Worm (Caenorhabditis elegans) whole organism, young adult: ENCODE data around the gene K09C4.10.

ENCODE experiments used
- Y53F4B.3 ChIP-seq: fragments of 200-800 bp; sonication (Bioruptor generic); IDR thresholded peaks from 2 replicates; pipeline ENCODE4 v1.3.6; 2022; ENCODE audit warnings: missing genetic modification reagents, missing genetic modification characterization, missing compliant biosample characterization
- Y53G8AR.9 ChIP-seq: fragments of 200-800 bp; sonication (Bioruptor generic); conservative IDR thresholded peaks from 2 replicates; pipeline ENCODE4 v1.3.6; 2022; ENCODE audit warnings: missing genetic modification reagents, missing genetic modification characterization, missing compliant biosample characterization
- Y95B8A.8 ChIP-seq: fragments of 200-800 bp; sonication (Bioruptor generic); IDR thresholded peaks from 2 replicates; pipeline ENCODE4 v1.3.6; 2022; ENCODE audit warnings: missing genetic modification reagents, missing genetic modification characterization, missing compliant biosample characterization
- ceh-27 ChIP-seq: fragments of 200-800 bp; sonication (Bioruptor generic); optimal IDR thresholded peaks from 2 replicates; lab custom pipeline; 2018; ENCODE audit warnings: mild to moderate bottlenecking, missing genetic modification characterization, moderate library complexity, missing compliant biosample characterization
- egl-44 ChIP-seq: fragments of 200-800 bp; sonication (Bioruptor generic); IDR thresholded peaks from 2 replicates; pipeline ENCODE4 v1.3.6; 2022; ENCODE audit warnings: missing genetic modification reagents, missing genetic modification characterization, missing compliant biosample characterization
- fkh-3 ChIP-seq: sonication (generic microtip); optimal IDR thresholded peaks from 2 replicates; lab custom pipeline; 2016; ENCODE audit warnings: mild to moderate bottlenecking, missing genetic modification characterization, missing compliant biosample characterization
- gei-17 ChIP-seq: fragments of 200-800 bp; sonication (Bioruptor generic); optimal IDR thresholded peaks from 2 replicates; lab custom pipeline; 2018; ENCODE audit warnings: mild to moderate bottlenecking, missing genetic modification characterization, missing compliant biosample characterization
- hlh-12 ChIP-seq: sonication (generic microtip); optimal IDR thresholded peaks from 2 replicates; lab custom pipeline; 2016; ENCODE audit warnings: missing genetic modification characterization, missing compliant biosample characterization
- let-526 ChIP-seq: fragments of 200-800 bp; sonication (Bioruptor generic); IDR thresholded peaks from 2 replicates; pipeline ENCODE4 v1.3.6; 2022; ENCODE audit warnings: missing genetic modification reagents, missing genetic modification characterization, missing compliant biosample characterization
- lin-35 ChIP-seq, 3 experiments: fragments of 150-350 bp in 2 of 3; sonication (generic microtip) in 1 of 3; optimal IDR thresholded peaks; 2 replicates each; lab custom pipeline; 2014 to 2018; ENCODE audit warnings: missing biosample characterization in 3 of 3, missing genetic modification characterization in 3 of 3, missing genetic modification reagents in 3 of 3
- madf-10 ChIP-seq: sonication (generic microtip); optimal IDR thresholded peaks from 2 replicates; lab custom pipeline; 2016; ENCODE audit warnings: mild to moderate bottlenecking, missing genetic modification characterization, missing compliant biosample characterization
- rec-8 ChIP-seq, 2 experiments: sonication (generic microtip); optimal IDR thresholded peaks; 2 replicates each; lab custom pipeline; 2016; ENCODE audit warnings: mild to moderate bottlenecking in 2 of 2, missing genetic modification characterization in 2 of 2, missing genetic modification reagents in 2 of 2, missing genotype in 2 of 2, missing biosample characterization in 1 of 2, missing compliant biosample characterization in 1 of 2, moderate library complexity in 1 of 2
- rpc-1 ChIP-seq, 2 experiments: fragments of 150-350 bp in 1 of 2; sonication (generic microtip) in 1 of 2; optimal IDR thresholded peaks; 2 replicates each; lab custom pipeline; 2014 to 2018; ENCODE audit warnings: missing biosample characterization in 1 of 2, missing genetic modification characterization in 1 of 2, missing genetic modification reagents in 1 of 2, missing genotype in 1 of 2
- unc-62 ChIP-seq: fragments of 150-350 bp; optimal IDR thresholded peaks from 2 replicates; lab custom pipeline; 2014; ENCODE audit warnings: missing biosample characterization, missing genetic modification reagents, missing genetic modification characterization

DNA sequence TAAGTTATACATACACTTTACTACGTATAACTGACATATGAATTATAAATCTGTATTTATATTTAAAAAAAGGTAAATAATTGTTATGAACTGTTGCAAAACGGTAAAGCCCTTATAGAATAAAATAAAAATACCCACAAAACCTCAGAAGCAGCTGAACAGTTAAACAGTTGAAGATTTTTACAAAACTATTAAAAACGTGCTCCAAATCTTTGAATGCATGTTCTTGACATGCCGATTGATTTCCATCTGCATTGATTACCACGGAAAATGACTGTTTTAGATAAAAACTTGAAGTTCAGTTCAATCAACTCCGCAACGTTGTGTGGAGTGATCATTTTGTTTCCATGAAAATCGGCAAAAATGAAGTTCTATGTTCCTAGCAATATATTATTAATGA lies 24.0 kb upstream of the K09C4.10 start, which contains the start of gene F11D5.7:
- TF ChIP-seq Y53G8AR.9 (no peak), madf-10 (no peak), hlh-12 (no peak), Y95B8A.8 (GFP tag; lab: Robert Waterston, UW) (no peak), ceh-27 (GFP tag; lab: Kevin White, UChicago) (no peak), rec-8 (tag; optimal IDR thresholded peaks at IDR 0.05; lab: Kevin White, UChicago) (no peak), let-526 (GFP tag; lab: Robert Waterston, UW) (no peak), egl-44 (no peak), unc-62 (GFP tag; lab: Kevin White, UChicago) (no peak), Y53F4B.3 (GFP tag; lab: Robert Waterston, UW) (no peak), lin-35 (GFP tag; optimal IDR thresholded peaks at IDR 0.05; lab: Kevin White, UChicago) (no peak), gei-17 (GFP tag; lab: Kevin White, UChicago) (no peak), fkh-3 (tag; lab: Kevin White, UChicago) (no peak), rpc-1 (optimal IDR thresholded peaks at IDR 0.05; lab: Kevin White, UChicago) (no peak), rpc-1 (tag; optimal IDR thresholded peaks at IDR 0.05; lab: Kevin White, UChicago) (no peak)
